Worm (Caenorhabditis elegans) whole organism, L4 larva: ENCODE data around the gene srp-8.

Experiments used
- D1046.2 ChIP-seq: fragments of 200-800 bp; sonication (Bioruptor generic); IDR thresholded peaks from 2 replicates; pipeline ENCODE4 v1.3.6; 2022; ENCODE audit warnings: missing genetic modification characterization, missing compliant biosample characterization
- T20F7.1 ChIP-seq: fragments of 200-800 bp; sonication (Bioruptor generic); optimal IDR thresholded peaks from 2 replicates; lab custom pipeline; 2018; ENCODE audit warnings: mild to moderate bottlenecking, missing genetic modification characterization, missing compliant biosample characterization
- Y48G9A.11 ChIP-seq: fragments of 200-800 bp; sonication (Bioruptor generic); IDR thresholded peaks from 2 replicates; pipeline ENCODE4 v1.3.6; 2022; ENCODE audit warnings: missing genetic modification reagents, missing genetic modification characterization, missing compliant biosample characterization
- aha-1 ChIP-seq: fragments of 150-350 bp; peaks from one replicate; lab custom pipeline; 2014; ENCODE audit warnings: missing biosample characterization, missing genetic modification characterization
- ama-1 ChIP-seq: fragments of 150-350 bp; optimal IDR thresholded peaks from 2 replicates; lab custom pipeline; 2014; ENCODE audit warnings: inconsistent platforms, mixed read lengths
- ceh-28 ChIP-seq: fragments of 150-350 bp; optimal IDR thresholded peaks from 2 replicates; lab custom pipeline; 2014; ENCODE audit warnings: missing biosample characterization, missing genetic modification reagents, missing genetic modification characterization
- ceh-32 ChIP-seq: sonication (generic microtip); optimal IDR thresholded peaks from 2 replicates; lab custom pipeline; 2016; ENCODE audit warnings: mild to moderate bottlenecking, missing genetic modification characterization, missing compliant biosample characterization; ENCODE audit not compliant: poor library complexity
- ceh-82 ChIP-seq: sonication (generic microtip); optimal IDR thresholded peaks from 2 replicates; lab custom pipeline; 2017; ENCODE audit warnings: missing biosample characterization, missing genetic modification characterization
- cey-2 ChIP-seq: sonication (generic microtip); optimal IDR thresholded peaks from 3 replicates; lab custom pipeline; 2017; ENCODE audit warnings: missing genetic modification characterization, mild to moderate bottlenecking, missing compliant biosample characterization, antibody characterized with exemption, borderline replicate concordance; ENCODE audit not compliant: insufficient read depth
- daf-16 ChIP-seq, 3 experiments: sonication (generic microtip); optimal IDR thresholded peaks; 2 replicates each; lab custom pipeline; 2016 to 2017; ENCODE audit warnings: missing genetic modification characterization in 3 of 3, missing genetic modification reagents in 3 of 3, mild to moderate bottlenecking in 2 of 3, missing compliant biosample characterization in 2 of 3, missing biosample characterization in 1 of 3, moderate library complexity in 1 of 3
- dmd-9 ChIP-seq: fragments of 200-800 bp; sonication (Bioruptor generic); IDR thresholded peaks from 2 replicates; pipeline ENCODE4 v1.3.6; 2022; ENCODE audit warnings: missing genetic modification reagents, missing genetic modification characterization, missing compliant biosample characterization
- dpl-1 ChIP-seq: fragments of 150-350 bp; optimal IDR thresholded peaks from 2 replicates; lab custom pipeline; 2014; ENCODE audit warnings: missing biosample characterization, missing genetic modification reagents, missing genetic modification characterization
- dve-1 ChIP-seq: sonication (generic microtip); optimal IDR thresholded peaks from 2 replicates; lab custom pipeline; 2017; ENCODE audit warnings: antibody characterized with exemption, mild to moderate bottlenecking, missing genetic modification characterization, missing compliant biosample characterization; ENCODE audit not compliant: insufficient read depth
- fos-1 ChIP-seq: fragments of 150-350 bp; optimal IDR thresholded peaks from 2 replicates; lab custom pipeline; 2014; ENCODE audit warnings: missing biosample characterization, missing genetic modification characterization
- gei-8 ChIP-seq: fragments of 200-800 bp; sonication (Bioruptor generic); optimal IDR thresholded peaks from 2 replicates; lab custom pipeline; 2018; ENCODE audit warnings: mild to moderate bottlenecking, missing genetic modification characterization, missing compliant biosample characterization
- hlh-11 ChIP-seq: fragments of 200-800 bp; sonication (Bioruptor generic); optimal IDR thresholded peaks from 2 replicates; lab custom pipeline; 2018; ENCODE audit warnings: mild to moderate bottlenecking, missing genetic modification characterization, missing compliant biosample characterization
- hmg-1.1 ChIP-seq: fragments of 200-800 bp; sonication (Bioruptor generic); IDR thresholded peaks from 2 replicates; pipeline ENCODE4 v1.3.6; 2022; ENCODE audit warnings: missing genetic modification reagents, missing genetic modification characterization, missing compliant biosample characterization
- lim-7 ChIP-seq: fragments of 200-800 bp; sonication (Bioruptor generic); IDR thresholded peaks from 2 replicates; pipeline ENCODE4 v1.3.6; 2022; ENCODE audit warnings: missing genetic modification characterization, missing compliant biosample characterization
- lin-13 ChIP-seq: fragments of 150-350 bp; optimal IDR thresholded peaks from 2 replicates; lab custom pipeline; 2014; ENCODE audit warnings: missing biosample characterization, missing genetic modification reagents, missing genetic modification characterization
- mep-1 ChIP-seq: fragments of 150-350 bp; sonication (generic microtip); optimal IDR thresholded peaks from 3 replicates; lab custom pipeline; 2014; ENCODE audit warnings: missing biosample characterization, missing genetic modification characterization
- mes-2 ChIP-seq: sonication (generic microtip); optimal IDR thresholded peaks from 2 replicates; lab custom pipeline; 2016; ENCODE audit warnings: missing genotype, mild to moderate bottlenecking, missing genetic modification characterization, missing compliant biosample characterization; ENCODE audit not compliant: poor library complexity, severe bottlenecking
- mxl-3 ChIP-seq: fragments of 200-800 bp; sonication (Bioruptor generic); optimal IDR thresholded peaks from 2 replicates; lab custom pipeline; 2018; ENCODE audit warnings: mild to moderate bottlenecking, missing genetic modification characterization, missing compliant biosample characterization
- nhr-102 ChIP-seq: sonication (generic microtip); optimal IDR thresholded peaks from 2 replicates; lab custom pipeline; 2016; ENCODE audit warnings: mild to moderate bottlenecking, missing genetic modification characterization, moderate library complexity, missing compliant biosample characterization
- nhr-111 ChIP-seq: fragments of 200-800 bp; sonication (Bioruptor generic); optimal IDR thresholded peaks from 2 replicates; lab custom pipeline; 2018; ENCODE audit warnings: mild to moderate bottlenecking, missing genetic modification characterization, missing compliant biosample characterization
- nhr-28 ChIP-seq: fragments of 150-350 bp; optimal IDR thresholded peaks from 2 replicates; lab custom pipeline; 2014; ENCODE audit warnings: missing biosample characterization, missing genetic modification characterization
- nhr-41 ChIP-seq: fragments of 200-800 bp; sonication (Bioruptor generic); IDR thresholded peaks from 2 replicates; pipeline ENCODE4 v1.3.6; 2022; ENCODE audit warnings: missing genetic modification reagents, missing genetic modification characterization, missing compliant biosample characterization
- nhr-6 ChIP-seq: fragments of 150-350 bp; optimal IDR thresholded peaks from 2 replicates; lab custom pipeline; 2014; ENCODE audit warnings: missing biosample characterization, missing genetic modification characterization
- nhr-77 ChIP-seq: fragments of 150-350 bp; optimal IDR thresholded peaks from 2 replicates; lab custom pipeline; 2014; ENCODE audit warnings: missing biosample characterization, missing genetic modification characterization
- pha-4 ChIP-seq, 2 experiments: fragments of 150-350 bp in 1 of 2; fragments of 200-800 bp in 1 of 2; sonication (Bioruptor generic) in 1 of 2; IDR thresholded peaks in 1 of 2; optimal IDR thresholded peaks in 1 of 2; 2 replicates each; pipeline versions ENCODE4 v1.3.6 to Lab custom; 2014 to 2022; ENCODE audit warnings: missing genetic modification characterization in 2 of 2, missing genetic modification reagents in 2 of 2, missing biosample characterization in 1 of 2, missing compliant biosample characterization in 1 of 2
- pqm-1 ChIP-seq: sonication (generic microtip); optimal IDR thresholded peaks from 2 replicates; lab custom pipeline; 2017; ENCODE audit warnings: missing biosample characterization, missing genetic modification characterization
- rbr-2 ChIP-seq: sonication (generic microtip); optimal IDR thresholded peaks from 2 replicates; lab custom pipeline; 2016; ENCODE audit warnings: missing genotype, missing genetic modification characterization, missing compliant biosample characterization
- sdz-12 ChIP-seq: fragments of 200-800 bp; sonication (Bioruptor generic); optimal IDR thresholded peaks from 2 replicates; lab custom pipeline; 2018; ENCODE audit warnings: mild to moderate bottlenecking, missing genetic modification characterization, missing compliant biosample characterization
- set-16 ChIP-seq: fragments of 200-800 bp; sonication (Bioruptor generic); IDR thresholded peaks from 2 replicates; pipeline ENCODE4 v1.3.6; 2022; ENCODE audit warnings: missing genetic modification reagents, missing genetic modification characterization, missing compliant biosample characterization
- tra-1 ChIP-seq: fragments of 200-800 bp; sonication (Bioruptor generic); IDR thresholded peaks from 2 replicates; pipeline ENCODE4 v1.3.6; 2022; ENCODE audit warnings: missing genetic modification reagents, missing genetic modification characterization, missing compliant biosample characterization
- unc-62 ChIP-seq, 3 experiments: fragments of 150-350 bp in 1 of 3; sonication (generic microtip); optimal IDR thresholded peaks in 2 of 3; peaks in 1 of 3; 1 replicate in 1 of 3; 2 replicates in 2 of 3; lab custom pipeline; 2014 to 2017; ENCODE audit warnings: missing biosample characterization in 3 of 3, missing genetic modification characterization in 3 of 3, missing genetic modification reagents in 3 of 3, missing genotype in 1 of 3
- zfp-2 ChIP-seq: sonication (generic microtip); optimal IDR thresholded peaks from 2 replicates; lab custom pipeline; 2016; ENCODE audit warnings: mild to moderate bottlenecking, missing genetic modification characterization, missing compliant biosample characterization
- ztf-11 ChIP-seq: fragments of 150-350 bp; optimal IDR thresholded peaks from 2 replicates; lab custom pipeline; 2014; ENCODE audit warnings: missing biosample characterization, missing genetic modification characterization
- ztf-7 ChIP-seq: fragments of 150-350 bp; optimal IDR thresholded peaks from 2 replicates; lab custom pipeline; 2014; ENCODE audit warnings: missing biosample characterization, missing genetic modification characterization

Gene srp-8

ce11 chrV:8196993-8197392, 13.5 kb downstream of the srp-8 start:
- TF ChIP-seq nhr-41 (GFP tag; lab: Robert Waterston, UW), result no peak
- TF ChIP-seq pha-4 (GFP tag; IDR thresholded peaks at IDR 0.05; lab: Robert Waterston, UW), result no peak
- no peak for TF ChIP-seq pha-4 (tag; optimal IDR thresholded peaks at IDR 0.05; lab: Kevin White, UChicago)
- TF ChIP-seq aha-1, result peak; percentile 27
- peak in 1 of 2 experiments; percentile 92 for TF ChIP-seq unc-62 (GFP tag; optimal IDR thresholded peaks at IDR 0.05 in 1 of 2; lab: Kevin White, UChicago)
- no peak for TF ChIP-seq unc-62 (tag; optimal IDR thresholded peaks at IDR 0.05; lab: Kevin White, UChicago)
- TF ChIP-seq ama-1, result no peak
- TF ChIP-seq, all 104 proteins: peak for 2

- peak; percentile 5 for TF ChIP-seq hlh-11
- TF ChIP-seq daf-16 (GFP tag; optimal IDR thresholded peaks at IDR 0.05; lab: Kevin White, UChicago), result no peak
- peak; percentile 19 for TF ChIP-seq daf-16 (tag; optimal IDR thresholded peaks at IDR 0.05; lab: Kevin White, UChicago)
- TF ChIP-seq ceh-82 (tag; lab: Kevin White, UChicago), result no peak
- no peak for TF ChIP-seq ceh-28 (tag; lab: Kevin White, UChicago)
- TF ChIP-seq aha-1, result no peak
- TF ChIP-seq, all 104 proteins: peak for 2
Measured at ce11 chrV:8198994-8199393, 15.5 kb downstream of the srp-8 start, which contains the start of gene F20D6.11. Gene F20D6.11 (minus strand): TSS chrV:8199094.

ce11 chrV:8201229-8201858, 17.9 kb downstream of the srp-8 start, which contains the start of gene cri-2:
Gene cri-2 (plus strand): TSS chrV:8201808.
- TF ChIP-seq nhr-6 (tag; lab: Kevin White, UChicago) (peak; percentile 13), rbr-2 (tag; lab: Kevin White, UChicago) (no peak), nhr-28 (tag; lab: Kevin White, UChicago) (peak; percentile 39), hlh-11 (peak; percentile 19), nhr-111 (GFP tag; lab: Kevin White, UChicago) (no peak), cey-2 (tag; lab: Kevin White, UChicago) (no peak), aha-1 (peak; percentile 46), dmd-9 (GFP tag; lab: Robert Waterston, UW) (no peak), T20F7.1 (GFP tag; lab: Kevin White, UChicago) (peak; percentile 30), pha-4 (GFP tag; IDR thresholded peaks at IDR 0.05; lab: Robert Waterston, UW) (no peak), pha-4 (tag; optimal IDR thresholded peaks at IDR 0.05; lab: Kevin White, UChicago) (no peak), daf-16 (GFP tag; optimal IDR thresholded peaks at IDR 0.05; lab: Kevin White, UChicago) (peak in 1 of 2 experiments; percentile 76), daf-16 (tag; optimal IDR thresholded peaks at IDR 0.05; lab: Kevin White, UChicago) (no peak), dve-1 (tag; lab: Kevin White, UChicago) (peak; percentile 46)
- TF ChIP-seq, all 104 proteins: peak for 7

ce11 chrV:8203085-8203643, 19.7 kb downstream of the srp-8 start, which contains the start of gene cest-17:
Gene cest-17 (plus strand): TSS chrV:8203332.
- TF ChIP-seq gei-8 (GFP tag; lab: Kevin White, UChicago) (no peak), mes-2 (tag; lab: Kevin White, UChicago) (peak; percentile 11), lim-7 (GFP tag; lab: Robert Waterston, UW) (no peak), Y48G9A.11 (no peak), nhr-6 (tag; lab: Kevin White, UChicago) (peak; percentile 37), D1046.2 (GFP tag; lab: Robert Waterston, UW) (no peak), pqm-1 (tag; lab: Kevin White, UChicago) (no peak), nhr-77 (tag; lab: Kevin White, UChicago) (no peak), dpl-1 (GFP tag; lab: Kevin White, UChicago) (no peak), nhr-28 (tag; lab: Kevin White, UChicago) (peak; percentile 28), unc-62 (GFP tag; optimal IDR thresholded peaks at IDR 0.05 in 1 of 2; lab: Kevin White, UChicago) (peak in 1 of 2 experiments; percentile 57), unc-62 (tag; optimal IDR thresholded peaks at IDR 0.05; lab: Kevin White, UChicago) (no peak), mxl-3 (no peak), hlh-11 (peak; percentile 8), zfp-2 (tag; lab: Kevin White, UChicago) (no peak), sdz-12 (GFP tag; lab: Kevin White, UChicago) (no peak), ztf-11 (no peak), tra-1 (GFP tag; lab: Robert Waterston, UW) (no peak), mep-1 (tag; lab: Kevin White, UChicago) (peak; percentile 5), nhr-102 (no peak), lin-13 (GFP tag; lab: Kevin White, UChicago) (no peak), ztf-7 (tag; lab: Kevin White, UChicago) (no peak), daf-16 (GFP tag; optimal IDR thresholded peaks at IDR 0.05; lab: Kevin White, UChicago) (no peak), daf-16 (tag; optimal IDR thresholded peaks at IDR 0.05; lab: Kevin White, UChicago) (peak; percentile 71), fos-1 (no peak), ceh-32 (no peak), set-16 (GFP tag; lab: Robert Waterston, UW) (no peak), hmg-1.1 (GFP tag; lab: Robert Waterston, UW) (no peak), dve-1 (tag; lab: Kevin White, UChicago) (peak; percentile 36)
